Fruit fly (Drosophila melanogaster): ENCODE data around the gene Sfp36F.

Gene Sfp36F

DNA sequence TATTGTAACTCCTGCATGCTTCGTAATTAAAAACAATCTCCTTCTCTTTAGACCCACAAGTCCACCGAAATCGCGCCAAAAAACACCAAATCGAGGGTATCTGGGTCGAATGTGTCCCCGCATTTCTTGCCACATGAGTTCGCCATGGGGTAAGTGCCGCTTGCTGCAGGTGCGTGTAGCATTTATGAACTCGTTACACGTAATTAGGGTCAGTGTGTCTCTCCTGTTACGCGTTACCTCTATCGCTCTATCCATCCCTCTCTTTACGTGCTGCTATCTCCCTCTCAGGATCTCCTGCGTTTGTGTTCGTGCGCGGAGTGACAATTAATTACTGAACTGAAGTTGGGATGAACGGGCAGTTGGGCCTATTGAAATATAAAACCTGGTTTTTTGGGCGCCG is 10.5 kb downstream of the Sfp36F start:
- TF ChIP-seq Abd-B (GFP tag; optimal IDR thresholded peaks at IDR 0.05) (no peak), dmrt93B (GFP tag; optimal IDR thresholded peaks at IDR 0.05) (no peak), ey (GFP tag; optimal IDR thresholded peaks at IDR 0.05) (no peak), Sp1 (GFP tag; optimal IDR thresholded peaks at IDR 0.05) (no peak), tai (GFP tag; optimal IDR thresholded peaks at IDR 0.05) (no peak), br (GFP tag; optimal IDR thresholded peaks at IDR 0.05) (no peak), rgr (GFP tag; optimal IDR thresholded peaks at IDR 0.05) (no peak), jim (GFP tag; optimal IDR thresholded peaks at IDR 0.05) (no peak), woc (GFP tag; optimal IDR thresholded peaks at IDR 0.05) (no peak), Hr83 (GFP tag; optimal IDR thresholded peaks at IDR 0.05; ENCODE audit: poor library complexity, severe bottlenecking) (no peak), N (GFP tag; optimal IDR thresholded peaks at IDR 0.05) (no peak), brk (GFP tag; optimal IDR thresholded peaks at IDR 0.05) (no peak), Dfd (GFP tag; optimal IDR thresholded peaks at IDR 0.05) (no peak), Jra (GFP tag; optimal IDR thresholded peaks at IDR 0.05) (no peak), dl (GFP tag; optimal IDR thresholded peaks at IDR 0.05; ENCODE audit: insufficient read depth in 1 of 2, partially characterized antibody in 2 of 2) (no peak), usp (GFP tag; optimal IDR thresholded peaks at IDR 0.05) (no peak), CG9705 (GFP tag; optimal IDR thresholded peaks at IDR 0.05) (no peak), OdsH (GFP tag; optimal IDR thresholded peaks at IDR 0.05) (no peak), Dif (GFP tag; optimal IDR thresholded peaks at IDR 0.05; ENCODE audit: partially characterized antibody) (no peak)

DNA sequence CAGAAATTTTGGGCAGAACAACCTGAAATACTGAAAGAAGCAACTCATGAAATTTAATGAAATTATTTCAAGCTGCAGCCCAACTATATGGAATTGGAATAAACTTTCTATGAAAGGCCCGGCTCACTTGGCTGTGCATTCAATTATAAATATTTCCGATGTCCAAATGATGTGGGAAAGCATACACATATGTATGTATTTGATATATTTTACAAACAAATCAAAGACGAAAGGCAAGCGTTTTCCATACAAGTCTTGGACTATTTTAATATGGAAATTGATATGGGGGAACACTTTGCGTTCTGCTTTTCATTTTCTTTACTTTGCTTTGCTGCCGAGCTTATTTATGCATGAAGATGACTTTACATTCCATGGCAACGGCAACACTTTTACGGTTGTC is 12.1 kb downstream of the Sfp36F start:
- TF ChIP-seq dmrt93B (GFP tag; optimal IDR thresholded peaks at IDR 0.05) (no peak), GATAd (GFP tag; optimal IDR thresholded peaks at IDR 0.05) (no peak), CrebA (GFP tag; optimal IDR thresholded peaks at IDR 0.05; ENCODE audit: borderline replicate concordance) (no peak), Rel (GFP tag; optimal IDR thresholded peaks at IDR 0.05) (no peak), Rel (tag; optimal IDR thresholded peaks at IDR 0.05) (no peak), dl (GFP tag; optimal IDR thresholded peaks at IDR 0.05; ENCODE audit: insufficient read depth in 1 of 2, partially characterized antibody in 2 of 2) (no peak)

DNA sequence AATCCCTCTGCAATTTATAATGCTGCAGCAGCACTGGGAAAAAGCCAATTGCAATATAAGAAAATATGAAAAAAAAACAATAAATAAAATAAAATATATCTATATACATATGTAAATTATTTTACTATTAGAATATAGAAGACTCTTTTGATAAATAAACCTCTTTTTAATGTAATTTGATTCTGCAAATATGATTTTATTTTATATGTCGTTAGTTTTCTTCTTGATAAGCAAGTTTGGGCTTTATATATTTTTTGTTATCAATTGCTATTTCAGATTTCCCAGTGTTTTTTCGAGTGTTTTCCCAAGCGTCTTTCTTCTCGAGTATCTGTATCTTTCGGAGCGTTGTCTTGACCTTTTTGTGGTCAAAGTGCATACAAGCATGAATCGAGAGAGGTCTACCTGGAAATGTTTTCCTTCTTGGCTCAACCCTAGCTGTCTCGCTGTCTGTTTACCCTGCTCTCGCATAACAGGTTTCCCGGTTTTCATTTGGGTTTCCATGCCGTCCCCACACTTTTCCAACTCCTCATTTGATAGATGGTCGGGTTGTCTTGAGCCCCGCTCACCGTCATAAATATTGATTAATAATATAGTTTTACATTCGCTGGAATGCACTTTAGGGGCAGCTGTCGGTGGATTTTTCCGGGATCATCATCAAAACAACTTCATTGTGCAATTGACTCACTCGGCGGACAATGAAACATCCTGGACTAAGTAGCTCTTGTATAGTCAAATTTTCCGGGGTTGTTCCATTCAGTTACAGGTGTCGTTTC is 12.9 kb downstream of the Sfp36F start:
- no peak for TF ChIP-seq rgr (GFP tag; optimal IDR thresholded peaks at IDR 0.05)
- no peak for TF ChIP-seq lola (GFP tag; optimal IDR thresholded peaks at IDR 0.05)

- no peak for TF ChIP-seq foxo (GFP tag; optimal IDR thresholded peaks at IDR 0.05)
- TF ChIP-seq lola (GFP tag; optimal IDR thresholded peaks at IDR 0.05), result no peak
- TF ChIP-seq Hr83 (GFP tag; optimal IDR thresholded peaks at IDR 0.05; ENCODE audit: poor library complexity, severe bottlenecking), result no peak
- TF ChIP-seq Sp1 (GFP tag; optimal IDR thresholded peaks at IDR 0.05), result no peak
- TF ChIP-seq psq (GFP tag; optimal IDR thresholded peaks at IDR 0.05), result no peak
- no peak for TF ChIP-seq fru (GFP tag; optimal IDR thresholded peaks at IDR 0.05)
- TF ChIP-seq Rel (GFP tag; optimal IDR thresholded peaks at IDR 0.05), result no peak
- TF ChIP-seq Rel (tag; optimal IDR thresholded peaks at IDR 0.05), result no peak
- no peak for TF ChIP-seq Hr78 (GFP tag; optimal IDR thresholded peaks at IDR 0.05)
- no peak for TF ChIP-seq woc (GFP tag; optimal IDR thresholded peaks at IDR 0.05)
- no peak for TF ChIP-seq OdsH (GFP tag; optimal IDR thresholded peaks at IDR 0.05)
- TF ChIP-seq Vsx2 (GFP tag; optimal IDR thresholded peaks at IDR 0.05; ENCODE audit: partially characterized antibody), result no peak
- TF ChIP-seq pan (optimal IDR thresholded peaks at IDR 0.05), result no peak
- TF ChIP-seq sage (GFP tag; optimal IDR thresholded peaks at IDR 0.05), result no peak
- TF ChIP-seq Dif (GFP tag; optimal IDR thresholded peaks at IDR 0.05; ENCODE audit: partially characterized antibody), result no peak
- no peak for TF ChIP-seq usp (GFP tag; optimal IDR thresholded peaks at IDR 0.05)
- no peak for TF ChIP-seq dl (GFP tag; optimal IDR thresholded peaks at IDR 0.05; ENCODE audit: insufficient read depth in 1 of 2, partially characterized antibody in 2 of 2)
- no peak for TF ChIP-seq CG32264 (GFP tag; optimal IDR thresholded peaks at IDR 0.05)
Measured at dm6 chr2L:18307823-18308222, 15.5 kb downstream of the Sfp36F start.

- TF ChIP-seq GATAd (GFP tag; optimal IDR thresholded peaks at IDR 0.05) (no peak), br (GFP tag; optimal IDR thresholded peaks at IDR 0.05) (no peak), rgr (GFP tag; optimal IDR thresholded peaks at IDR 0.05) (no peak), Vsx2 (GFP tag; optimal IDR thresholded peaks at IDR 0.05; ENCODE audit: partially characterized antibody) (no peak), fru (GFP tag; optimal IDR thresholded peaks at IDR 0.05) (no peak), CrebA (GFP tag; optimal IDR thresholded peaks at IDR 0.05; ENCODE audit: borderline replicate concordance) (no peak), sv (GFP tag; optimal IDR thresholded peaks at IDR 0.05) (no peak), ey (GFP tag; optimal IDR thresholded peaks at IDR 0.05) (no peak), dsf (GFP tag; optimal IDR thresholded peaks at IDR 0.05; ENCODE audit: borderline replicate concordance) (no peak), pan (optimal IDR thresholded peaks at IDR 0.05) (no peak), N (GFP tag; optimal IDR thresholded peaks at IDR 0.05) (no peak), Mio (GFP tag; optimal IDR thresholded peaks at IDR 0.05) (no peak), brk (GFP tag; optimal IDR thresholded peaks at IDR 0.05) (no peak), Hr78 (GFP tag; optimal IDR thresholded peaks at IDR 0.05) (no peak), HLH106 (tag; optimal IDR thresholded peaks at IDR 0.05) (no peak), usp (GFP tag; optimal IDR thresholded peaks at IDR 0.05) (no peak), OdsH (GFP tag; optimal IDR thresholded peaks at IDR 0.05) (no peak), lola (GFP tag; optimal IDR thresholded peaks at IDR 0.05) (no peak), Rel (GFP tag; optimal IDR thresholded peaks at IDR 0.05) (no peak), Rel (tag; optimal IDR thresholded peaks at IDR 0.05) (no peak), tai (GFP tag; optimal IDR thresholded peaks at IDR 0.05) (no peak)
Measured at dm6 chr2L:18308652-18309051, 16.3 kb downstream of the Sfp36F start.

Data from whole organism, wandering third instar larva.